Worm (Caenorhabditis elegans): ENCODE measurements around the gene M142.8.

M142.8 gene

ce11 chrIII:10962910-10963309 lies 29.5 kb downstream of the M142.8 start:
- TF ChIP-seq sptf-1 (tag; optimal IDR thresholded peaks at IDR 0.05) = no peak
- TF ChIP-seq mep-1 (tag; optimal IDR thresholded peaks at IDR 0.05) = no peak
- TF ChIP-seq nhr-237 (tag; optimal IDR thresholded peaks at IDR 0.05) = no peak
- TF ChIP-seq flh-1 (GFP tag; optimal IDR thresholded peaks at IDR 0.05) = no peak
- TF ChIP-seq lin-13 (tag; optimal IDR thresholded peaks at IDR 0.05) = no peak
- no peak for TF ChIP-seq ces-1 (GFP tag; optimal IDR thresholded peaks at IDR 0.05)
- no peak for TF ChIP-seq snpc-4 (tag; optimal IDR thresholded peaks at IDR 0.05)
- no peak for TF ChIP-seq nhr-28 (tag; optimal IDR thresholded peaks at IDR 0.05)

- TF ChIP-seq pha-4 (tag; optimal IDR thresholded peaks at IDR 0.05) (no peak), mls-2 (tag; optimal IDR thresholded peaks at IDR 0.05) (no peak), nhr-76 (tag; optimal IDR thresholded peaks at IDR 0.05) (no peak), flh-1 (GFP tag; optimal IDR thresholded peaks at IDR 0.05) (no peak), unc-62 (GFP tag; optimal IDR thresholded peaks at IDR 0.05) (no peak)
These were observed 33.6 kb downstream of the M142.8 start, which contains the start of gene W05B2.2 for ce11 chrIII:10967010-10967409. TSS of gene W05B2.2 (minus strand) at chrIII:10967110.

- TF ChIP-seq bed-3 (GFP tag; optimal IDR thresholded peaks at IDR 0.05) (no peak), unc-120 (tag; optimal IDR thresholded peaks at IDR 0.05; ENCODE audit: poor library complexity, severe bottlenecking) (no peak), mep-1 (tag; optimal IDR thresholded peaks at IDR 0.05) (no peak), cnd-1 (tag; optimal IDR thresholded peaks at IDR 0.05) (no peak), ceh-39 (tag; optimal IDR thresholded peaks at IDR 0.05) (no peak), elt-3 (tag; optimal IDR thresholded peaks at IDR 0.05) (no peak), mls-2 (tag; optimal IDR thresholded peaks at IDR 0.05) (no peak), unc-62 (GFP tag; optimal IDR thresholded peaks at IDR 0.05) (no peak), nhr-2 (tag; optimal IDR thresholded peaks at IDR 0.05) (no peak), zip-8 (tag; optimal IDR thresholded peaks at IDR 0.05) (no peak), sem-2 (GFP tag; optimal IDR thresholded peaks at IDR 0.05) (no peak), ham-2 (GFP tag; optimal IDR thresholded peaks at IDR 0.05) (no peak), M03D4.4 (tag; optimal IDR thresholded peaks at IDR 0.05) (no peak), tbx-8 (GFP tag; optimal IDR thresholded peaks at IDR 0.05) (no peak), nhr-28 (tag; optimal IDR thresholded peaks at IDR 0.05) (no peak), snpc-4 (tag; optimal IDR thresholded peaks at IDR 0.05) (no peak)
These were observed 36.2 kb downstream of the M142.8 start, which contains the start of gene dhc-4 for ce11 chrIII:10969644-10970043. TSS of gene dhc-4 (plus strand) at chrIII:10969944.

- TF ChIP-seq elt-1 (tag; optimal IDR thresholded peaks at IDR 0.05; ENCODE audit: borderline replicate concordance, insufficient read depth) = no peak
- no peak for TF ChIP-seq flh-1 (GFP tag; optimal IDR thresholded peaks at IDR 0.05)
- no peak for TF ChIP-seq ceh-83 (GFP tag; optimal IDR thresholded peaks at IDR 0.05)
- TF ChIP-seq sptf-1 (tag; optimal IDR thresholded peaks at IDR 0.05) = no peak
- no peak for TF ChIP-seq cnd-1 (tag; optimal IDR thresholded peaks at IDR 0.05)
- TF ChIP-seq zip-8 (tag; optimal IDR thresholded peaks at IDR 0.05) = no peak
- no peak for TF ChIP-seq mls-2 (tag; optimal IDR thresholded peaks at IDR 0.05)
- no peak for TF ChIP-seq ztf-11 (tag; optimal IDR thresholded peaks at IDR 0.05)
- TF ChIP-seq sem-2 (GFP tag; optimal IDR thresholded peaks at IDR 0.05) = no peak
- TF ChIP-seq unc-62 (GFP tag; optimal IDR thresholded peaks at IDR 0.05) = no peak
- no peak for TF ChIP-seq nhr-12 (tag; optimal IDR thresholded peaks at IDR 0.05)
- no peak for TF ChIP-seq tbx-8 (GFP tag; optimal IDR thresholded peaks at IDR 0.05)
- no peak for TF ChIP-seq bed-3 (GFP tag; optimal IDR thresholded peaks at IDR 0.05)
- no peak for TF ChIP-seq ces-1 (GFP tag; optimal IDR thresholded peaks at IDR 0.05)
- TF ChIP-seq lin-13 (tag; optimal IDR thresholded peaks at IDR 0.05) = no peak
These were observed 43.1 kb downstream of the M142.8 start for ce11 chrIII:10976580-10976979.

- no peak for TF ChIP-seq unc-120 (tag; optimal IDR thresholded peaks at IDR 0.05; ENCODE audit: poor library complexity, severe bottlenecking)
These were observed 48.1 kb downstream of the M142.8 start for ce11 chrIII:10981555-10981954.

- TF ChIP-seq unc-62 (GFP tag; optimal IDR thresholded peaks at IDR 0.05) (no peak), unc-120 (tag; optimal IDR thresholded peaks at IDR 0.05; ENCODE audit: poor library complexity, severe bottlenecking) (no peak), sptf-1 (tag; optimal IDR thresholded peaks at IDR 0.05) (no peak), sem-2 (GFP tag; optimal IDR thresholded peaks at IDR 0.05) (no peak), elt-3 (tag; optimal IDR thresholded peaks at IDR 0.05) (no peak), nhr-2 (tag; optimal IDR thresholded peaks at IDR 0.05) (no peak), nhr-237 (tag; optimal IDR thresholded peaks at IDR 0.05) (no peak)
These were observed 49.7 kb downstream of the M142.8 start, which contains the start of gene col-92 for ce11 chrIII:10983153-10983552. TSS of gene col-92 (minus strand) at chrIII:10983253.

Measured in whole organism, mixed stage, embryonic.